Worm (Caenorhabditis elegans) whole organism, L4 larva: ENCODE results near the gene Y38F1A.8.

Source experiments
- D1046.2 ChIP-seq: fragments of 200-800 bp; sonication (Bioruptor generic); IDR thresholded peaks from 2 replicates; pipeline ENCODE4 v1.3.6; 2022; ENCODE audit warnings: missing genetic modification characterization, missing compliant biosample characterization
- F10B5.3 ChIP-seq: sonication (generic microtip); optimal IDR thresholded peaks from 2 replicates; lab custom pipeline; 2016; ENCODE audit warnings: mild to moderate bottlenecking, missing genetic modification characterization, missing compliant biosample characterization
- F26F4.8 ChIP-seq: fragments of 200-800 bp; sonication (Bioruptor generic); conservative IDR thresholded peaks from 2 replicates; pipeline ENCODE4 v1.3.6; 2022; ENCODE audit warnings: missing genetic modification characterization, missing compliant biosample characterization
- Y105C5A.15 ChIP-seq: fragments of 200-800 bp; sonication (Bioruptor generic); IDR thresholded peaks from 2 replicates; pipeline ENCODE4 v1.3.6; 2022; ENCODE audit warnings: missing genetic modification characterization, missing compliant biosample characterization
- Y5F2A.4 ChIP-seq: fragments of 200-800 bp; sonication (Bioruptor generic); optimal IDR thresholded peaks from 2 replicates; lab custom pipeline; 2018; ENCODE audit warnings: mild to moderate bottlenecking, missing genetic modification characterization, missing compliant biosample characterization
- aha-1 ChIP-seq: fragments of 150-350 bp; peaks from one replicate; lab custom pipeline; 2014; ENCODE audit warnings: missing biosample characterization, missing genetic modification characterization
- ama-1 ChIP-seq: fragments of 150-350 bp; optimal IDR thresholded peaks from 2 replicates; lab custom pipeline; 2014; ENCODE audit warnings: inconsistent platforms, mixed read lengths
- arid-1 ChIP-seq: fragments of 200-800 bp; sonication (Bioruptor generic); conservative IDR thresholded peaks from 2 replicates; pipeline ENCODE4 v1.3.6; 2022; ENCODE audit warnings: missing genetic modification reagents, missing genetic modification characterization, missing compliant biosample characterization
- ceh-20 ChIP-seq: fragments of 200-800 bp; sonication (Bioruptor generic); IDR thresholded peaks from 2 replicates; pipeline ENCODE4 v1.3.6; 2022; ENCODE audit warnings: missing genetic modification reagents, missing genetic modification characterization, missing compliant biosample characterization
- ctbp-1 ChIP-seq: fragments of 200-800 bp; sonication (Bioruptor generic); IDR thresholded peaks from 2 replicates; pipeline ENCODE4 v1.3.6; 2022; ENCODE audit warnings: missing genetic modification reagents, missing genetic modification characterization, missing compliant biosample characterization
- daf-19 ChIP-seq: fragments of 200-800 bp; sonication (Bioruptor generic); conservative IDR thresholded peaks from 2 replicates; pipeline ENCODE4 v1.3.6; 2022; ENCODE audit warnings: missing genetic modification characterization, missing compliant biosample characterization
- duxl-1 ChIP-seq: sonication (generic microtip); optimal IDR thresholded peaks from 2 replicates; lab custom pipeline; 2016; ENCODE audit warnings: mild to moderate bottlenecking, missing genetic modification characterization, moderate library complexity, missing compliant biosample characterization; ENCODE audit not compliant: poor library complexity
- egl-27 ChIP-seq: sonication (generic microtip); optimal IDR thresholded peaks from 3 replicates; lab custom pipeline; 2017; ENCODE audit warnings: missing biosample characterization, missing genetic modification reagents, missing genetic modification characterization
- fkh-10 ChIP-seq: fragments of 150-350 bp; optimal IDR thresholded peaks from 2 replicates; lab custom pipeline; 2014; ENCODE audit warnings: missing biosample characterization, missing genetic modification reagents, missing genetic modification characterization
- hmg-1.1 ChIP-seq: fragments of 200-800 bp; sonication (Bioruptor generic); IDR thresholded peaks from 2 replicates; pipeline ENCODE4 v1.3.6; 2022; ENCODE audit warnings: missing genetic modification reagents, missing genetic modification characterization, missing compliant biosample characterization
- jun-1 ChIP-seq: fragments of 150-350 bp; optimal IDR thresholded peaks from 2 replicates; lab custom pipeline; 2014; ENCODE audit warnings: missing biosample characterization, missing genetic modification reagents, missing genetic modification characterization
- lim-7 ChIP-seq: fragments of 200-800 bp; sonication (Bioruptor generic); IDR thresholded peaks from 2 replicates; pipeline ENCODE4 v1.3.6; 2022; ENCODE audit warnings: missing genetic modification characterization, missing compliant biosample characterization
- lsy-2 ChIP-seq, 2 experiments: fragments of 150-350 bp in 1 of 2; sonication (generic microtip) in 1 of 2; optimal IDR thresholded peaks; 2 replicates each; lab custom pipeline; 2014 to 2017; ENCODE audit warnings: missing biosample characterization in 2 of 2, missing genetic modification characterization in 2 of 2
- mdl-1 ChIP-seq, 2 experiments: fragments of 150-350 bp in 1 of 2; sonication (generic microtip) in 1 of 2; optimal IDR thresholded peaks; 2 replicates each; lab custom pipeline; 2014 to 2017; ENCODE audit warnings: missing biosample characterization in 2 of 2, missing genetic modification characterization in 2 of 2
- mxl-2 ChIP-seq: fragments of 200-800 bp; sonication (Bioruptor generic); conservative IDR thresholded peaks from 2 replicates; pipeline ENCODE4 v1.3.6; 2022; ENCODE audit warnings: missing genetic modification reagents, missing genetic modification characterization, missing compliant biosample characterization
- nhr-102 ChIP-seq: sonication (generic microtip); optimal IDR thresholded peaks from 2 replicates; lab custom pipeline; 2016; ENCODE audit warnings: mild to moderate bottlenecking, missing genetic modification characterization, moderate library complexity, missing compliant biosample characterization
- nhr-237 ChIP-seq: sonication (generic microtip); optimal IDR thresholded peaks from 2 replicates; lab custom pipeline; 2017; ENCODE audit warnings: missing biosample characterization, missing genetic modification characterization
- nhr-25 ChIP-seq: sonication (generic microtip); optimal IDR thresholded peaks from 2 replicates; lab custom pipeline; 2017; ENCODE audit warnings: missing genetic modification characterization, mild to moderate bottlenecking, missing compliant biosample characterization, antibody characterized with exemption, moderate library complexity, borderline replicate concordance; ENCODE audit not compliant: insufficient read depth
- nhr-41 ChIP-seq: fragments of 200-800 bp; sonication (Bioruptor generic); IDR thresholded peaks from 2 replicates; pipeline ENCODE4 v1.3.6; 2022; ENCODE audit warnings: missing genetic modification reagents, missing genetic modification characterization, missing compliant biosample characterization
- nhr-42 ChIP-seq: fragments of 200-800 bp; sonication (Bioruptor generic); IDR thresholded peaks from 2 replicates; pipeline ENCODE4 v1.3.6; 2022; ENCODE audit warnings: missing genetic modification characterization, missing compliant biosample characterization
- sdz-12 ChIP-seq: fragments of 200-800 bp; sonication (Bioruptor generic); optimal IDR thresholded peaks from 2 replicates; lab custom pipeline; 2018; ENCODE audit warnings: mild to moderate bottlenecking, missing genetic modification characterization, missing compliant biosample characterization
- set-16 ChIP-seq: fragments of 200-800 bp; sonication (Bioruptor generic); IDR thresholded peaks from 2 replicates; pipeline ENCODE4 v1.3.6; 2022; ENCODE audit warnings: missing genetic modification reagents, missing genetic modification characterization, missing compliant biosample characterization
- snpc-1.2 ChIP-seq: fragments of 200-800 bp; sonication (Bioruptor generic); IDR thresholded peaks from 2 replicates; pipeline ENCODE4 v1.3.6; 2022; ENCODE audit warnings: missing genetic modification reagents, missing genetic modification characterization, missing compliant biosample characterization
- snpc-4 ChIP-seq: fragments of 150-350 bp; optimal IDR thresholded peaks from 2 replicates; lab custom pipeline; 2014; ENCODE audit warnings: missing biosample characterization, missing genetic modification characterization
- spr-3 ChIP-seq: fragments of 200-800 bp; sonication (Bioruptor generic); optimal IDR thresholded peaks from 2 replicates; lab custom pipeline; 2018; ENCODE audit warnings: mild to moderate bottlenecking, missing genetic modification characterization, missing compliant biosample characterization
- tra-1 ChIP-seq: fragments of 200-800 bp; sonication (Bioruptor generic); IDR thresholded peaks from 2 replicates; pipeline ENCODE4 v1.3.6; 2022; ENCODE audit warnings: missing genetic modification reagents, missing genetic modification characterization, missing compliant biosample characterization
- unc-39 ChIP-seq: sonication (generic microtip); optimal IDR thresholded peaks from 2 replicates; lab custom pipeline; 2017; ENCODE audit warnings: missing biosample characterization, missing genetic modification characterization
- unc-62 ChIP-seq, 3 experiments: fragments of 150-350 bp in 1 of 3; sonication (generic microtip); optimal IDR thresholded peaks in 2 of 3; peaks in 1 of 3; 1 replicate in 1 of 3; 2 replicates in 2 of 3; lab custom pipeline; 2014 to 2017; ENCODE audit warnings: missing biosample characterization in 3 of 3, missing genetic modification characterization in 3 of 3, missing genetic modification reagents in 3 of 3, missing genotype in 1 of 3
- ztf-7 ChIP-seq: fragments of 150-350 bp; optimal IDR thresholded peaks from 2 replicates; lab custom pipeline; 2014; ENCODE audit warnings: missing biosample characterization, missing genetic modification characterization

Y38F1A.8 gene

DNA sequence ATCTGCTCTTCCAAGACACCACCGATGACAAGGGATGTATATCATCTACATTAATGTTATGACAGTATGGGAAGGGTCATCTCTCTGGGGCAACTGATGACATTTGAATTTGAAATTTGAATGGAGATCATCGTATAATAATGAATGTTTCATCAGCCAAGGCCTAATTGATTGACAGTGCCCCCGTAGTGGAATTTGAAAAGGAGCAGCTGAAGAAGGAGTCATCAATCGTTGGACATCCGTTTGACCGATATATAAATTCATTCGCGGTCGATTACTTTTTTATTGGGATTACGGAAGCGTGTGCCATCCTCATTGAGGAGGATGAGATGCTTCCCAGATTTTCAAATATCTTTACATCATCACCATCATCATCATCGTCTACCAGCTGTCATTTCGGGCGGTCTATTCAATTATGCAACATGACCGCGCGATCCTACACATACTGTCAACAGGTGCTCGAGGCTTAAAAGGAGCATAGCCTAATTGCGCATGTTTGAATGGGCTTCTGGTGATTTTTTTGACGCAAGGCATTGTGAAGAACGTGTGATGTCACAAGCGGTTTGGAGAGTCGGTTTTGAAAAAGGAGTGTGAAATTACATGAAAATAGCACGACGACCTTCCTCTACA lies 9.6 kb downstream of the Y38F1A.8 start:
- TF ChIP-seq unc-62 (GFP tag; optimal IDR thresholded peaks at IDR 0.05 in 1 of 2; lab: Kevin White, UChicago) (peak in 1 of 2 experiments; percentile 52), unc-62 (tag; optimal IDR thresholded peaks at IDR 0.05; lab: Kevin White, UChicago) (no peak), snpc-1.2 (GFP tag; lab: Robert Waterston, UW) (no peak), nhr-102 (tag; lab: Kevin White, UChicago) (no peak), unc-39 (no peak), mxl-2 (GFP tag; lab: Robert Waterston, UW) (no peak)

DNA sequence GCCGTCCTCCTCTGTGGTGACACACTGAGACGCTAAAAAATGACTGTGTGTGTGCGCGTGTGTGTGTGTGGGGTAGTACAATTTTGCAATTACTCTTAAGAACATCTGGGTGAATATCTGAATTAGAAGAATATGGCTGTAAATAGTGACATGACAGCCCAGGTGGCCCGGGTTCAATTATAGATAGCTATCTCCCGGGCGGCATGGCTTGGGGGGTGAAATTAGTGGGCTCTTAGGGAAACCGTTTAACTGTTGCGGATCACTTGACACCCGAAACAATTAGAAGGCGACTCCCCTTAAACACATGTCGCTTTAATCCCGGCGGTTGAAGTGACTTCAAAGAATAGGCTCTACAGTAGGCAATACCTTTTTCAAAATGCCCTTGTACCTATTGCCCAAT lies 10.5 kb downstream of the Y38F1A.8 start:
- TF ChIP-seq snpc-4 (tag; lab: Kevin White, UChicago) (no peak), aha-1 (peak; percentile 86), daf-19 (GFP tag; lab: Robert Waterston, UW) (0 out of 2 replicates have a peak, but pooled peaks have one; percentile 22), mdl-1 (tag; optimal IDR thresholded peaks at IDR 0.05; lab: Kevin White, UChicago) (no peak), jun-1 (tag; lab: Kevin White, UChicago) (no peak), nhr-237 (tag; lab: Kevin White, UChicago) (no peak)

DNA sequence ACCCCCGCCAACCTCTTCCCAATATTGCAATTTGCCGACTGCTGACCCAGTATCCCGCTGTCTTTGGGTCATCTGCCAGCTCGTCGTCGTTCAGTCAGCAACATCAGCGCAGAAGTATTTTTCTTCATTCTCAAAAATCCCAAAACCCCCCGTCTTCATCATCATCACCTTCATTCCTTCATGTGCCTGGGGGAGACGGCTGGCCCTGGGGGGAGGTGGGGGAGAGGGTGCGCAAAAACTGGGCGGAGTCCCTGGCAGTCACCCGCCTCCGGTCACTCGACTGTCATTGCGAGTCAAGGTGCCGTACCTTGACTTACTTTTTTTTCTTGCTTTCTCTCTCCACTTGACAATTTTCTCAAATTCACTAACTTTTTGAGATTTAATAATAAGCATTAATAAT lies 12.9 kb downstream of the Y38F1A.8 start:
- TF ChIP-seq unc-62 (GFP tag; optimal IDR thresholded peaks at IDR 0.05 in 1 of 2; lab: Kevin White, UChicago), result peak in 1 of 2 experiments; percentile 92
- TF ChIP-seq unc-62 (tag; optimal IDR thresholded peaks at IDR 0.05; lab: Kevin White, UChicago), result no peak
- TF ChIP-seq set-16 (GFP tag; lab: Robert Waterston, UW), result peak; percentile 85
- no peak for TF ChIP-seq nhr-42 (GFP tag; lab: Robert Waterston, UW)
- no peak for TF ChIP-seq F26F4.8

DNA sequence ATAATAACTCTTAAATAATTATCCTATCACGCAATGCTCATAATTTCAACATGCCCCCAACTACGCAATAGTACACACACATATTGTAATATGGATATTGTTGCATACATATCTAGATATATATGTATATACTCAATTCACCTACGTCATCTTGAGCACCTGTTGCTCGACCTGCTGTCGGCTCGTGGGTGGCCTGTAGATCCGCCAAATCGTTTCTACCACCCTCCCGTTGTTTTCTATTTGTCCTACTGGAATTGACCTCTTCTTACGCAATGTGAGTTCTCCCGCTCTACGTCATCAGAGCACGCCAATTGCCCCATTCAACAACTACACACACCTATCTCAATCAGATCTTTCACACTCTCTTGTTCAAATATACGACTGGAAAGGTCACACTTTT lies 14.8 kb downstream of the Y38F1A.8 start:
- TF ChIP-seq ctbp-1 (GFP tag; lab: Robert Waterston, UW) (no peak), ztf-7 (tag; lab: Kevin White, UChicago) (no peak), lsy-2 (tag; optimal IDR thresholded peaks at IDR 0.05; lab: Kevin White, UChicago) (no peak), tra-1 (no peak), D1046.2 (no peak), spr-3 (GFP tag; lab: Kevin White, UChicago) (no peak), lim-7 (no peak), ama-1 (lab: Kevin White, UChicago) (no peak), nhr-237 (tag; lab: Kevin White, UChicago) (no peak), Y5F2A.4 (no peak), fkh-10 (GFP tag; lab: Kevin White, UChicago) (no peak), Y105C5A.15 (GFP tag; lab: Robert Waterston, UW) (no peak), nhr-25 (tag; lab: Kevin White, UChicago) (no peak)

DNA sequence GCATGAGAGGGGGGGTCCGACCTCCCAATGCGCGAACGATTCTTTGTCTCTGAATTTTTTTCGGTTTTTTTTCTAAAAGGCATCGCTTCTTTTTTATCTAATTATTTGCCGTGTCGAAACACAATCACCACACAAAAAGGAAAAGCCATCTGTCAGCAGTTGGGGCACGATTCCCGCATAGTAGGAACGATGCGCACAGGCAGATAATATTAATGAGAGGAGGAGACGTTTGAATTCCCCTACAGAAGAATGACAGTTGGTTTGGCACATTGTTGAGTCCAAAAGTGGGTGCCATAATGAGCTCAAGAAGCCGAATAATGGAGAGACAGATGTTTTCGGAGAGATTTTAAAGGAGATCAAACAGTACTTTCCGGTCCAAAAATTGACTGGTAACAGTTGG lies 15.9 kb downstream of the Y38F1A.8 start:
- TF ChIP-seq ceh-20 (GFP tag; lab: Robert Waterston, UW), result no peak
- no peak for TF ChIP-seq F10B5.3 (tag; lab: Kevin White, UChicago)
- no peak for TF ChIP-seq duxl-1 (tag; lab: Kevin White, UChicago)
- no peak for TF ChIP-seq hmg-1.1
- TF ChIP-seq egl-27 (tag; lab: Kevin White, UChicago), result no peak
- TF ChIP-seq fkh-10 (GFP tag; lab: Kevin White, UChicago), result no peak
- no peak for TF ChIP-seq nhr-41 (GFP tag; lab: Robert Waterston, UW)
- no peak for TF ChIP-seq nhr-25 (tag; lab: Kevin White, UChicago)
- no peak for TF ChIP-seq arid-1 (GFP tag; lab: Robert Waterston, UW)
- no peak for TF ChIP-seq sdz-12 (GFP tag; lab: Kevin White, UChicago)
- TF ChIP-seq, all 104 proteins: peak for 0
